Fruit fly (Drosophila melanogaster): Measurements from ENCODE around the gene CG14877.

- TF ChIP-seq CG4424 (GFP tag; optimal IDR thresholded peaks at IDR 0.05) = no peak
- peak; percentile 36; the same call in 1 of the 2 replicates for TF ChIP-seq CG32767 (GFP tag; IDR thresholded peaks at IDR 0.05)
- no peak for TF ChIP-seq otp (GFP tag; IDR thresholded peaks at IDR 0.05)
- no peak for TF ChIP-seq peb (GFP tag; IDR thresholded peaks at IDR 0.05)
- no peak for TF ChIP-seq al (GFP tag; IDR thresholded peaks at IDR 0.05)
- peak; percentile 51; the same call in 1 of the 3 replicates for TF ChIP-seq gce (GFP tag; IDR thresholded peaks at IDR 0.05)
- TF ChIP-seq CG7987 (GFP tag; optimal IDR thresholded peaks at IDR 0.05) = peak; percentile 14
- no peak for TF ChIP-seq CG12071 (GFP tag; optimal IDR thresholded peaks at IDR 0.05)
- no peak for TF ChIP-seq CG3065 (GFP tag; optimal IDR thresholded peaks at IDR 0.05)
- no peak for TF ChIP-seq ewg (GFP tag; optimal IDR thresholded peaks at IDR 0.05)
These were observed 24.9 kb upstream of the CG14877 start, which contains the start of gene Fbxl7 for dm6 chr3R:15920751-15921156.
